Fruit fly (Drosophila melanogaster) whole organism, prepupa: ENCODE data around the gene CG3706.
A peak's percentile ranks its signal among the peaks of the same experiment; 100 is the strongest.

Experiments
- Blimp-1 ChIP-seq: fragments of 200-800 bp; sonication (Bioruptor generic); optimal IDR thresholded peaks from 3 replicates; lab custom pipeline; 2017; ENCODE audit warnings: missing biosample characterization, missing genetic modification characterization, mild to moderate bottlenecking, moderate library complexity, missing genetic modification reagents
- CG11762 ChIP-seq: fragments of 200-800 bp; sonication (Bioruptor generic); optimal IDR thresholded peaks from 3 replicates; lab custom pipeline; 2016; ENCODE audit warnings: missing biosample characterization, missing genetic modification characterization; ENCODE audit not compliant: insufficient read depth
- CG11902 ChIP-seq: fragments of 200-800 bp; sonication (Bioruptor generic); optimal IDR thresholded peaks from 3 replicates; lab custom pipeline; 2016; ENCODE audit warnings: missing biosample characterization, missing genetic modification characterization
- CG15336 ChIP-seq: fragments of 200-800 bp; sonication (Bioruptor generic); IDR thresholded peaks from 2 replicates; pipeline ENCODE4 v1.3.6; 2022; ENCODE audit warnings: missing biosample characterization, missing genetic modification characterization
- CG1621 ChIP-seq: fragments of 200-800 bp; sonication (Bioruptor generic); optimal IDR thresholded peaks from 3 replicates; lab custom pipeline; 2018; ENCODE audit warnings: missing biosample characterization, mild to moderate bottlenecking, missing genetic modification characterization
- CG3032 ChIP-seq: fragments of 200-800 bp; optimal IDR thresholded peaks from 2 replicates; lab custom pipeline; 2019; ENCODE audit warnings: missing biosample characterization, mild to moderate bottlenecking, missing genetic modification characterization, moderate library complexity
- CG31627 ChIP-seq: fragments of 200-800 bp; sonication (Bioruptor generic); optimal IDR thresholded peaks from 3 replicates; lab custom pipeline; 2016; ENCODE audit warnings: missing biosample characterization, missing genetic modification characterization
- CG32006 ChIP-seq: fragments of 200-800 bp; sonication (Bioruptor generic); optimal IDR thresholded peaks from 3 replicates; lab custom pipeline; 2017; ENCODE audit warnings: missing biosample characterization, mild to moderate bottlenecking, missing genetic modification characterization
- CG3919 ChIP-seq: fragments of 200-800 bp; sonication (Bioruptor generic); optimal IDR thresholded peaks from 3 replicates; lab custom pipeline; 2016; ENCODE audit warnings: missing biosample characterization, missing genetic modification characterization
- CG4318 ChIP-seq: fragments of 200-800 bp; sonication (Bioruptor generic); optimal IDR thresholded peaks from 3 replicates; lab custom pipeline; 2017; ENCODE audit warnings: missing biosample characterization, mild to moderate bottlenecking, missing genetic modification characterization
- CG6163 ChIP-seq: fragments of 200-800 bp; sonication (Bioruptor generic); IDR thresholded peaks from 3 replicates; pipeline ENCODE4 v1.3.6; 2022; ENCODE audit warnings: missing biosample characterization, missing genetic modification characterization
- CG6792 ChIP-seq: fragments of 200-800 bp; sonication (Bioruptor generic); optimal IDR thresholded peaks from 3 replicates; lab custom pipeline; 2016; ENCODE audit warnings: missing biosample characterization, missing genetic modification characterization
- CG6808 ChIP-seq: fragments of 200-800 bp; sonication (Bioruptor generic); optimal IDR thresholded peaks from 3 replicates; lab custom pipeline; 2017; ENCODE audit warnings: missing biosample characterization, missing genetic modification characterization, mild to moderate bottlenecking, moderate library complexity, missing genetic modification reagents
- CG7368 ChIP-seq: fragments of 200-800 bp; sonication (Bioruptor generic); optimal IDR thresholded peaks from 3 replicates; lab custom pipeline; 2016; ENCODE audit warnings: missing biosample characterization, missing genetic modification characterization
- CG8632 ChIP-seq: fragments of 200-800 bp; sonication (Bioruptor generic); optimal IDR thresholded peaks from 3 replicates; lab custom pipeline; 2016; ENCODE audit warnings: missing biosample characterization, missing genetic modification characterization
- Eip75B ChIP-seq: fragments of 200-800 bp; sonication (Bioruptor generic); optimal IDR thresholded peaks from 3 replicates; lab custom pipeline; 2016; ENCODE audit warnings: missing biosample characterization, missing genetic modification characterization
- Ets21C ChIP-seq: fragments of 200-800 bp; sonication (Bioruptor generic); optimal IDR thresholded peaks from 3 replicates; lab custom pipeline; 2016; ENCODE audit warnings: missing biosample characterization, missing genetic modification characterization
- Gug ChIP-seq: fragments of 200-800 bp; sonication (Bioruptor generic); IDR thresholded peaks from 2 replicates; pipeline ENCODE4 v1.3.6; 2022; ENCODE audit warnings: missing biosample characterization, missing genetic modification characterization
- Hr38 ChIP-seq: sonication (Bioruptor generic); optimal IDR thresholded peaks from 2 replicates; lab custom pipeline; 2016; ENCODE audit warnings: missing biosample characterization, missing genetic modification characterization
- Hr39 ChIP-seq: fragments of 200-800 bp; sonication (Bioruptor generic); optimal IDR thresholded peaks from 2 replicates; lab custom pipeline; 2016; ENCODE audit warnings: missing biosample characterization, missing genetic modification characterization
- Hr4 ChIP-seq: fragments of 200-800 bp; sonication (Bioruptor generic); optimal IDR thresholded peaks from 3 replicates; lab custom pipeline; 2016; ENCODE audit warnings: missing biosample characterization, missing genetic modification characterization
- Lpt ChIP-seq: fragments of 200-800 bp; sonication (Bioruptor generic); optimal IDR thresholded peaks from 3 replicates; lab custom pipeline; 2016; ENCODE audit warnings: missing biosample characterization, missing genetic modification characterization
- Met ChIP-seq: fragments of 200-800 bp; sonication (Bioruptor generic); optimal IDR thresholded peaks from 3 replicates; lab custom pipeline; 2016; ENCODE audit warnings: missing biosample characterization, missing genetic modification characterization
- OdsH ChIP-seq: fragments of 200-800 bp; sonication (Bioruptor generic); optimal IDR thresholded peaks from 3 replicates; lab custom pipeline; 2016; ENCODE audit warnings: missing biosample characterization, missing genetic modification characterization
- Sox15 ChIP-seq: fragments of 200-800 bp; sonication (Bioruptor generic); optimal IDR thresholded peaks from 3 replicates; lab custom pipeline; 2016; ENCODE audit warnings: missing biosample characterization, missing genetic modification characterization
- achi ChIP-seq: fragments of 200-800 bp; sonication (Bioruptor generic); optimal IDR thresholded peaks from 3 replicates; lab custom pipeline; 2016; ENCODE audit warnings: missing biosample characterization, missing genetic modification characterization
- cyc ChIP-seq: fragments of 200-800 bp; sonication (Bioruptor generic); optimal IDR thresholded peaks from 3 replicates; lab custom pipeline; 2016; ENCODE audit warnings: missing biosample characterization, missing genetic modification characterization
- dsx ChIP-seq: fragments of 200-800 bp; optimal IDR thresholded peaks from 3 replicates; lab custom pipeline; 2019; ENCODE audit warnings: missing biosample characterization, mild to moderate bottlenecking, missing genetic modification characterization, moderate library complexity; ENCODE audit not compliant: poor library complexity, severe bottlenecking
- eg ChIP-seq: fragments of 200-800 bp; sonication (Bioruptor generic); IDR thresholded peaks from 3 replicates; pipeline ENCODE4 v1.3.6; 2022; ENCODE audit warnings: missing biosample characterization, missing genetic modification characterization
- fd85E ChIP-seq: fragments of 200-800 bp; sonication (Bioruptor generic); optimal IDR thresholded peaks from 3 replicates; lab custom pipeline; 2016; ENCODE audit warnings: missing biosample characterization, missing genetic modification characterization
- fkh ChIP-seq: fragments of 200-800 bp; sonication (Bioruptor generic); optimal IDR thresholded peaks from 3 replicates; lab custom pipeline; 2017; ENCODE audit warnings: missing biosample characterization, mild to moderate bottlenecking, missing genetic modification characterization, moderate library complexity
- lz ChIP-seq: fragments of 200-800 bp; sonication (Bioruptor generic); optimal IDR thresholded peaks from 3 replicates; lab custom pipeline; 2016; ENCODE audit warnings: missing biosample characterization, missing genetic modification characterization
- net ChIP-seq: fragments of 200-800 bp; sonication (Bioruptor generic); optimal IDR thresholded peaks from 3 replicates; lab custom pipeline; 2016; ENCODE audit warnings: missing biosample characterization, missing genetic modification characterization
- pdm3 ChIP-seq: fragments of 200-800 bp; sonication (Bioruptor generic); optimal IDR thresholded peaks from 3 replicates; lab custom pipeline; 2016; ENCODE audit warnings: missing biosample characterization, missing genetic modification characterization
- salr ChIP-seq, 2 experiments: fragments of 200-800 bp; sonication (Bioruptor generic); optimal IDR thresholded peaks; 3 replicates each; lab custom pipeline; 2016 to 2018; ENCODE audit warnings: missing biosample characterization in 2 of 2, missing genetic modification characterization in 2 of 2, mild to moderate bottlenecking in 1 of 2
- ss ChIP-seq, 2 experiments: fragments of 200-800 bp; sonication (Bioruptor generic); optimal IDR thresholded peaks; 2 replicates in 1 of 2; 3 replicates in 1 of 2; lab custom pipeline; 2017 to 2018; ENCODE audit warnings: mild to moderate bottlenecking in 2 of 2, missing biosample characterization in 2 of 2, missing genetic modification characterization in 2 of 2, moderate library complexity in 1 of 2
- svp ChIP-seq: fragments of 200-800 bp; sonication (Bioruptor generic); peaks from one replicate; lab custom pipeline; 2016; ENCODE audit warnings: missing biosample characterization, missing genetic modification characterization
- topi ChIP-seq: fragments of 200-800 bp; sonication (Bioruptor generic); optimal IDR thresholded peaks from 3 replicates; lab custom pipeline; 2016; ENCODE audit warnings: missing biosample characterization, missing genetic modification characterization
- vri ChIP-seq: fragments of 200-800 bp; sonication (Bioruptor generic); optimal IDR thresholded peaks from 3 replicates; lab custom pipeline; 2016; ENCODE audit warnings: missing biosample characterization, mild to moderate bottlenecking, missing genetic modification characterization

Gene CG3706

DNA sequence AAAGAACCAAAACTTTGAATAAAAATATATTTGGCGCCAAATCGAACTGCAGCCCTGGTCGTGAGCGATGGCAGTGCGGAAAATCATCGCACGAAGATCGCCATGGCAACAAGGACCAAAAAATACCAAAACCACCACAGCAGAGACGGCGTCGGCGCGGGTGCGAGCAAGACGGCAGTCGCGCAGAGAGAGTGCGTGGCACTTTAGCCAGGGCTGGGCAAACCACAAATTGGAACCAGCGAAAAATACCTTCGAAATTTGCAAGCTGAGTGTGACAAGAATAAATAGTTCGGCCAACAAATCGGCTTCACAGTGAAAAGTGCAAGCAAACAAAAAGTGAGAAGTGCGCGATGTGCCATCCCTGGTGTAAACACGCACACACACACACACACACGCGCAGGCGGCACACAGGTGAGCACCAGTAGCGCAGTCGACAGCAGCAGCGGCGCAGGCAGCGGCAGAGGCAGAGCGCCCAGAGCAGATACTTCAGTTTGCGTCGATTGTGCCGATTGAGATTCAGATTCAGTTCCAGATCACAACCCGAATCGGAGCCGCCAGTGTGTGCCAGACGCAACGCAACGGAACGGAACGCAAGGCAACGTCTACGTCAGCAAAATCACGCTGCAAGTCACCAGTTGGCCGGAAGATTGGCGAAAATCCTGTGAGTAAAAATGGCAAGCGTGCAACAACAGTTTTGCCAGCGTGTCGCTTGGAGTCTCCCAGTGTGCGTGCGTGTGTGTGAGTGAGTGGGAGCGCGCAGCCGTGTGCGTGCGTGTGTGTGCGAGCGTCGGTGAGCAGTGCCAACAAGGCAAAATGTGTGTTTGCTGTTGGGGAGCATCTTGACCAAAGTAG, 3.0 kb upstream of the CG3706 start, which contains the start of gene TRAM (continued):
- TF ChIP-seq pdm3 (GFP tag; lab: Kevin White, UChicago), result peak; percentile 97
- TF ChIP-seq dsx (GFP tag; lab: Kevin White, UChicago), result peak; percentile 94
- peak; percentile 94 for TF ChIP-seq CG11762 (GFP tag; lab: Kevin White, UChicago)
- peak; percentile 98 for TF ChIP-seq CG32006
- TF ChIP-seq CG1621, result peak; percentile 96
- peak; percentile 96 for TF ChIP-seq CG11902 (GFP tag; lab: Kevin White, UChicago)
- TF ChIP-seq OdsH (GFP tag; lab: Kevin White, UChicago), result peak; percentile 97
- TF ChIP-seq CG31627 (GFP tag; lab: Kevin White, UChicago), result peak; percentile 97
- peak; percentile 95 for TF ChIP-seq CG8632 (GFP tag; lab: Kevin White, UChicago)
- TF ChIP-seq Gug (GFP tag; lab: Robert Waterston, UW), result peak; percentile 99
- TF ChIP-seq topi (GFP tag; lab: Kevin White, UChicago), result peak; percentile 96
- peak; percentile 97 for TF ChIP-seq CG4318 (GFP tag; lab: Kevin White, UChicago)
- peak; percentile 97 for TF ChIP-seq cyc
- peak; percentile 98 for TF ChIP-seq CG7368 (GFP tag; lab: Kevin White, UChicago)
- TF ChIP-seq Blimp-1 (GFP tag; lab: Kevin White, UChicago), result peak; percentile 92
- TF ChIP-seq net (GFP tag; lab: Kevin White, UChicago), result peak; percentile 97
- TF ChIP-seq ss (GFP tag; optimal IDR thresholded peaks at IDR 0.05; lab: Kevin White, UChicago), result peak; percentile 98 to 99
- TF ChIP-seq eg (GFP tag; lab: Robert Waterston, UW), result peak; percentile 99
- TF ChIP-seq CG6163 (GFP tag; lab: Robert Waterston, UW), result peak; percentile 99
- peak; percentile 95 for TF ChIP-seq vri (GFP tag; lab: Kevin White, UChicago)
- TF ChIP-seq svp (GFP tag; lab: Kevin White, UChicago), result peak; percentile 98
- TF ChIP-seq CG6792 (GFP tag; lab: Kevin White, UChicago), result peak; percentile 97
- TF ChIP-seq achi (GFP tag; lab: Kevin White, UChicago), result peak; percentile 97
- TF ChIP-seq Hr39 (GFP tag; lab: Kevin White, UChicago), result peak; percentile 97
- peak; percentile 97 for TF ChIP-seq Met (GFP tag; lab: Kevin White, UChicago)
- peak; percentile 98 for TF ChIP-seq CG3919
- TF ChIP-seq CG15336 (GFP tag; lab: Robert Waterston, UW), result peak; percentile 99
- peak; percentile 97 for TF ChIP-seq CG3032 (tag; lab: Kevin White, UChicago)
- peak; percentile 98 for TF ChIP-seq Hr4 (GFP tag; lab: Kevin White, UChicago)
- TF ChIP-seq Lpt (GFP tag; lab: Kevin White, UChicago), result peak; percentile 97
- TF ChIP-seq salr (GFP tag; optimal IDR thresholded peaks at IDR 0.05; lab: Kevin White, UChicago), result peak in 1 of 2 experiments; percentile 96
- peak; percentile 97 for TF ChIP-seq Sox15
- TF ChIP-seq Ets21C (GFP tag; lab: Kevin White, UChicago), result peak; percentile 95
- peak; percentile 97 for TF ChIP-seq Eip75B (GFP tag; lab: Kevin White, UChicago)
- peak; percentile 95 for TF ChIP-seq fd85E (GFP tag; lab: Kevin White, UChicago)
- TF ChIP-seq lz, result peak; percentile 98
- peak; percentile 77 for TF ChIP-seq Hr38 (GFP tag; lab: Kevin White, UChicago)
- TF ChIP-seq CG6808 (GFP tag; lab: Kevin White, UChicago), result peak; percentile 97
- TF ChIP-seq fkh (GFP tag; lab: Kevin White, UChicago), result peak; percentile 98

DNA sequence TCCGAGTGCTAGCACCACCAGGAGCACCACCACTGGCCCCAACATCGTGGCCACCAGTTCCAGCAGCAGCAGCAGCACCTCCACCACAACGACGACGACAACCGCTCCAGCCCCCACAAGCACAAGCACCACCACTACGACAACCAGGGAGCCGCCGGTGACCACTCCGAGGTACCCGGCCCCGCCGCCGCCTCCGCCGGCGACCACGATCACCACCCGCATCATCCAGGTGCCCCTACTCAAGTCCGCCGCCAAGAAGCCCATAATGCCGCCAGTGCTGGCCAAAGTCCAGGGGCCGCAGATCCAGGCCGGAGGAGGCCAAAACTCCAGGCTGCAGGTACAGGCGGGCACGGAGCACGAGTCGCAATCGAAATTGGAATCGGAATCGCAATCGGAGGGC, 1.7 kb upstream of the CG3706 start:
- TF ChIP-seq CG11762 (GFP tag; lab: Kevin White, UChicago), result no peak
- no peak for TF ChIP-seq CG11902 (GFP tag; lab: Kevin White, UChicago)
- no peak for TF ChIP-seq CG6808 (GFP tag; lab: Kevin White, UChicago)
- no peak for TF ChIP-seq net (GFP tag; lab: Kevin White, UChicago)
- no peak for TF ChIP-seq topi (GFP tag; lab: Kevin White, UChicago)
